Worm (Caenorhabditis elegans): ENCODE measurements around the gene ugt-59.

Gene ugt-59

DNA sequence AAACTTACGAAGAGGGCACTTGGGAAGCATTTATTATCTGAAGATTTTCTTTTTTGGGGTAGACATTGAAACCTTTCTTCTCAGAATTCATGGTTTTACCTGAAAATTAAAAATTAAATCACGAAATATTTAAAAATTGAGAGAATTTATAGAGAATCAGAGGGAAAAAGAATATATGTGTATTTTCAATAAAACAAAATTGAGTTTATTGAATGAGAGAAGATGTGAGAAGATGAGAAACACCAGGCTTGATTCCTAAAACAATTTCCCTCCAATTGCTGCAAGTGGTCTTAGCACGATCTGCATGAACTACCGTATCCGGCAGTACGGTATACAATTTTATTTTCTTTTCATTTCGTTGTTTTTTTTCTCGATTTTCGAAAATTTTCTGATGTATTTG is 3.4 kb upstream of the ugt-59 start, which contains the start of gene R11A8.1:
Gene R11A8.1 (minus strand): TSS at position 101 of the 400 bp plus-strand sequence.
- TF ChIP-seq klf-2 (GFP tag; conservative IDR thresholded peaks at IDR 0.05) (no peak), ztf-23 (GFP tag; IDR thresholded peaks at IDR 0.05) (no peak), ref-1 (GFP tag; conservative IDR thresholded peaks at IDR 0.05) (no peak), tab-1 (GFP tag; IDR thresholded peaks at IDR 0.05) (no peak), T22C8.4 (GFP tag; IDR thresholded peaks at IDR 0.05) (no peak), cog-1 (tag; optimal IDR thresholded peaks at IDR 0.05) (no peak), ztf-29 (GFP tag; IDR thresholded peaks at IDR 0.05) (no peak), flt-1 (GFP tag; IDR thresholded peaks at IDR 0.05) (no peak), med-1 (GFP tag; optimal IDR thresholded peaks at IDR 0.05; ENCODE audit: insufficient read depth) (no peak)

DNA sequence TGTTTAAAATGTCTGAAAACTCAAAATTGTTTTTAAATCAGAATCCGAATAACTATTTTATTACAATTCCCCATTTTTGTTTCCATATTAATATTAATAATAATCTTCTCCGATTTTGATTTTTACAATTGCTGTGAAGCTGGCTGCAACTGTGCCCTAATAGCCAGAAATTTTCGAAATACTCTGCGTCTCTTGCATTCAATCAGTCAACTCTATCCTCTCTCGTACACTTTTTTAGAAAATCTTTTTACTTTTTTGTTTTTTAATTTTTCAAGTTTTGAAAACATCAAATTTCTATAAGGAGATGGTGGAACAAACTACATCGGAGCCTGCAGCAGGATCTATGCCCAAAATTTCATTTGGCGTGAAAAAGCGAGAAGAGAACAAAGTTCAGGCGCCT is 2.6 kb upstream of the ugt-59 start, which contains the start of gene gkow-1:
Gene gkow-1 (plus strand): TSS at position 301 of the 400 bp plus-strand sequence.
- TF ChIP-seq ref-1 (GFP tag; conservative IDR thresholded peaks at IDR 0.05) (no peak), klf-2 (GFP tag; conservative IDR thresholded peaks at IDR 0.05) (no peak), tab-1 (GFP tag; IDR thresholded peaks at IDR 0.05) (no peak), med-1 (GFP tag; optimal IDR thresholded peaks at IDR 0.05; ENCODE audit: insufficient read depth) (no peak), flt-1 (GFP tag; IDR thresholded peaks at IDR 0.05) (no peak), cog-1 (tag; optimal IDR thresholded peaks at IDR 0.05) (no peak), ztf-29 (GFP tag; IDR thresholded peaks at IDR 0.05) (no peak), T22C8.4 (GFP tag; IDR thresholded peaks at IDR 0.05) (no peak), ztf-23 (GFP tag; IDR thresholded peaks at IDR 0.05) (no peak)

DNA sequence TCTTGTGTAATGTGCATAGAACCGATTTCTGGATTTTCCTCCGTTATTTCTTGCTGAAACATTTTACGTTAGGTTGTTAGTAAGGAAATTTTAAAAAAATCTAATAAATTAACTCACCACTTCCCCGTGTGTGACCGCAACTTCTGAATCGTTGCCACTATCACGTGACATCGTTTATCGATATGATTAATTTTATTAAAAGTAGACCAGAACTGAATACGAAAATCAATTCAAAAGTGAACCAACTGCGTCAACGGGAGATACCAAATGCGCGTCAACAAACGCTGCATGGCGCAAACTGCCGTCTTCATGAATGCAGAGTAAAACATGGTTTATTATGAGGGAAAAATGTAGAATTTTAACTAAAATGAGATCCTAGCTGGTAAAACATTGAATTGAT is 5.6 kb downstream of the ugt-59 start, which contains the start of gene sir-2.1:
Gene sir-2.1 (minus strand): TSS at position 212 of the 400 bp plus-strand sequence.
- no peak for TF ChIP-seq tab-1 (GFP tag; IDR thresholded peaks at IDR 0.05)
- no peak for TF ChIP-seq med-1 (GFP tag; optimal IDR thresholded peaks at IDR 0.05; ENCODE audit: insufficient read depth)
- no peak for TF ChIP-seq ztf-23 (GFP tag; IDR thresholded peaks at IDR 0.05)
- no peak for TF ChIP-seq ref-1 (GFP tag; conservative IDR thresholded peaks at IDR 0.05)
- no peak for TF ChIP-seq flt-1 (GFP tag; IDR thresholded peaks at IDR 0.05)
- no peak for TF ChIP-seq cog-1 (tag; optimal IDR thresholded peaks at IDR 0.05)
- TF ChIP-seq klf-2 (GFP tag; conservative IDR thresholded peaks at IDR 0.05) = no peak
- no peak for TF ChIP-seq T22C8.4 (GFP tag; IDR thresholded peaks at IDR 0.05)
- no peak for TF ChIP-seq ztf-29 (GFP tag; IDR thresholded peaks at IDR 0.05)

DNA sequence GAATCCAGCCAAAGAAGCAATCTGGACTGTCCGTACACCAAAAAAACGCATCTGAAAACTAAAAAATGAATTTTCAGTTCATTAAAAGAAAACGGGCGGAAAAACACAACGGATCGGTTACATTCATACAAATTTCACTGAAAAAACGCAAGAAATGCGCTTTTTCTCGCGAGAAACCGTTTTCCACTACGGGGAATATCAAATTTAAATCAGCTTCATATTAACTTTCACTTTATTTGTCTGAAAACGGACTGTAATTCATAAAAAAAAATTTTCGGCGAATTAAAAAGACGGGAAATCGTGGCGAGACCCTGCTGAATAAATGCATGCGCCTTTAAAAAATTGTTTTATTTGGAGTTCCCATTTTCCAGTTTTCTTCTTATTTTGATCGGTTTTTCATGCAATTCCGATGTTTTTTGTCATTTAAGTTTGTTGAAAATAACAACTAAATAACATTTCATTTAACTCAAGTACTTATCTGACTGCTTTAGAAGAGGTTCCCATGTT is 7.4 kb downstream of the ugt-59 start, which contains the start of gene pges-2:
Gene pges-2 (minus strand): TSS at position 51 of the 507 bp plus-strand sequence.
- TF ChIP-seq klf-2 (GFP tag; conservative IDR thresholded peaks at IDR 0.05) = no peak
- TF ChIP-seq T22C8.4 (GFP tag; IDR thresholded peaks at IDR 0.05) = no peak
- TF ChIP-seq med-1 (GFP tag; optimal IDR thresholded peaks at IDR 0.05; ENCODE audit: insufficient read depth) = no peak
- TF ChIP-seq tab-1 (GFP tag; IDR thresholded peaks at IDR 0.05) = no peak
- no peak for TF ChIP-seq flt-1 (GFP tag; IDR thresholded peaks at IDR 0.05)
- TF ChIP-seq cog-1 (tag; optimal IDR thresholded peaks at IDR 0.05) = no peak
- TF ChIP-seq ztf-29 (GFP tag; IDR thresholded peaks at IDR 0.05) = no peak
- no peak for TF ChIP-seq ref-1 (GFP tag; conservative IDR thresholded peaks at IDR 0.05)
- no peak for TF ChIP-seq ztf-23 (GFP tag; IDR thresholded peaks at IDR 0.05)

DNA sequence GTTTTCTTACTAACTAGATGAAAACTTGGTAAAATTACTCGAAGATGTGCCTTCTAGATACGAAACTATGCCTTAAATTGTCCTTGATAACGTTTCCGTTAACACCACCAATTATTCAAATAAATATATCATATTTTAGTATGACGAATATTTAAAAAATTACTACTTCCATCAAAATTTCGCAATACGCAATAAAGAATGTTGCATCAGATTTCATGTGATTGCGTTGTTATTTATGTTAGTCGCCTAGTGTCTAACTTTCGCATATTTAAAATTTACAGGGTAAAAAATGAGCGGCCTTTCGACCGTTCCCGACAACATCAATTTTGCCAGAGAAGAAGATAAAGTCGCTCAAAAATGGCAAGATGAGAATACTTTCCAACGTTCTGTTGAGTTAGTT is 7.9 kb downstream of the ugt-59 start, which contains the start of gene iars-1:
Gene iars-1 (plus strand): TSS at position 276 of the 400 bp plus-strand sequence.
- TF ChIP-seq T22C8.4 (GFP tag; IDR thresholded peaks at IDR 0.05) = no peak
- no peak for TF ChIP-seq ref-1 (GFP tag; conservative IDR thresholded peaks at IDR 0.05)
- no peak for TF ChIP-seq ztf-29 (GFP tag; IDR thresholded peaks at IDR 0.05)
- no peak for TF ChIP-seq klf-2 (GFP tag; conservative IDR thresholded peaks at IDR 0.05)
- TF ChIP-seq tab-1 (GFP tag; IDR thresholded peaks at IDR 0.05) = no peak
- TF ChIP-seq ztf-23 (GFP tag; IDR thresholded peaks at IDR 0.05) = no peak
- no peak for TF ChIP-seq med-1 (GFP tag; optimal IDR thresholded peaks at IDR 0.05; ENCODE audit: insufficient read depth)
- TF ChIP-seq flt-1 (GFP tag; IDR thresholded peaks at IDR 0.05) = no peak
- TF ChIP-seq cog-1 (tag; optimal IDR thresholded peaks at IDR 0.05) = no peak

DNA sequence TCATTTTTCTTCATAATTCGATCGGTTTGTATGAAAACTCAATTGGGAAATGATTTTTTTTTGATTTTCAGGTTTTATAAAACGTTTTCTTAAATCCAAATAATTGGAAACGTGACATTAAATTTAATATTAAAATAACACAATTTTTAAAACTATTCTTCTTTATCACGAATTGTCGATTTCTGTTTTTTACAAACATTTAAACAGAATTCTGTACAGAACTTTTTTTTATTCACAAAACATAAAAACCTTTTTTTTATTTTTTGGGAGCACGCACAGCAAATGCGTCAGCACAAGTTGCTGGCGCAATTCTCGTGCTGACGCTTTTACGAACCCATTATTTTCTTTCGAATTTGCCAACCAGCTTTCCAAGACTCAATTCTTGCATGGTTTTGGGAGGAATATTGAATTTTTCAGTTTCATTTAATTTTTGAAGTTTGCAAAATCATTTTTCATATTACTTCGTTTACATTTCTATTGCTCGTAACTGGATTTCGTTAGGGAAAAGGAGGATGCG is 13.4 kb downstream of the ugt-59 start, which contains the start of gene mpz-5:
Gene mpz-5 (minus strand): TSS at position 51 of the 517 bp plus-strand sequence.
- TF ChIP-seq T22C8.4 (GFP tag; IDR thresholded peaks at IDR 0.05) = no peak
- TF ChIP-seq med-1 (GFP tag; optimal IDR thresholded peaks at IDR 0.05; ENCODE audit: insufficient read depth) = peak; percentile 20
- no peak for TF ChIP-seq tab-1 (GFP tag; IDR thresholded peaks at IDR 0.05)
- no peak for TF ChIP-seq klf-2 (GFP tag; conservative IDR thresholded peaks at IDR 0.05)
- 0 out of 2 replicates have a peak, but pooled peaks have one; percentile 46 for TF ChIP-seq flt-1 (GFP tag; IDR thresholded peaks at IDR 0.05)
- TF ChIP-seq ref-1 (GFP tag; conservative IDR thresholded peaks at IDR 0.05) = no peak
- 0 out of 2 replicates have a peak, but pooled peaks have one; percentile 56 for TF ChIP-seq ztf-23 (GFP tag; IDR thresholded peaks at IDR 0.05)
- TF ChIP-seq cog-1 (tag; optimal IDR thresholded peaks at IDR 0.05) = no peak
- TF ChIP-seq ztf-29 (GFP tag; IDR thresholded peaks at IDR 0.05) = 0 out of 2 replicates have a peak, but pooled peaks have one; percentile 26

DNA sequence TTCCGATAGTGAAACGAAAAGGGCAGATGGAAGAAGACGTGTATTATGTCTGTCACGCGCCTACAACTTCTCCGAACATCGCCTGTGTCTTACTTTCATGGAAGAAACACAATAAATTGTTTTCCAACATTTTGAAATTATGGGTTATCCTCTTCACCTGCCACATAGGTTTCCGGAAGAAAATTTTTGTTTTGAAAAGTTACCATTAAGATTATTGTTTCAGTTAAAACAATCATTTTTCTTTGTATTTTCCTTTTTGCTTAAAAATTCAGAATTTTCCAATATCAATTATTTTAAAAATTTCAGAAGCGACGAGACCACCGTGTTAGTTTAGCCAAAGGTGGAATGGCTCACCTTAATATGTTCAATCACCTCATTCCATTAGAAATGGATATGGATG is 14.2 kb downstream of the ugt-59 start, which contains the start of gene mask-1:
Gene mask-1 (plus strand): TSS at position 301 of the 400 bp plus-strand sequence.
- TF ChIP-seq klf-2 (GFP tag; conservative IDR thresholded peaks at IDR 0.05) (no peak), cog-1 (tag; optimal IDR thresholded peaks at IDR 0.05) (no peak), T22C8.4 (GFP tag; IDR thresholded peaks at IDR 0.05) (no peak), flt-1 (GFP tag; IDR thresholded peaks at IDR 0.05) (no peak), ztf-23 (GFP tag; IDR thresholded peaks at IDR 0.05) (no peak)

DNA sequence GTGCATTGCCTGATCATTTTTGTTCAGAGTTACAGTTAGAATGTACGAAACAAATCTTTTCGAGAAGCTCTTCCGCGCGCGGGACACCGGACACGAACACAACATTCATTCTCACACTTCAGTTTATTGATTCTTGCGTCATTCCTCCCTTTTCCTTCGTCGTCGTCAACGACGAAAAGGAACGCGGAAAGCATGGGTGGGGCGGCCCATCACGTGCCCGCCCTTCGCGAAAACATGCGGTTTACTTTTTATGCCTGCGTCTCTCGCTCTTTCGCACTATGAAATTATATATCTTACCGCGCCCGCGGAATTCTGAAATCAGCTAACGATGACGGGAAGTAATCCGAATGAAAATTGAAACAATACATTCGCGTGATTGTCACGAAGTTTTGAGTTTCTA is 20.2 kb downstream of the ugt-59 start:
- 0 out of 2 replicates have a peak, but pooled peaks have one; percentile 26 for TF ChIP-seq T22C8.4 (GFP tag; IDR thresholded peaks at IDR 0.05)
- TF ChIP-seq ref-1 (GFP tag; conservative IDR thresholded peaks at IDR 0.05) = no peak
- TF ChIP-seq cog-1 (tag; optimal IDR thresholded peaks at IDR 0.05) = peak; percentile 13

DNA sequence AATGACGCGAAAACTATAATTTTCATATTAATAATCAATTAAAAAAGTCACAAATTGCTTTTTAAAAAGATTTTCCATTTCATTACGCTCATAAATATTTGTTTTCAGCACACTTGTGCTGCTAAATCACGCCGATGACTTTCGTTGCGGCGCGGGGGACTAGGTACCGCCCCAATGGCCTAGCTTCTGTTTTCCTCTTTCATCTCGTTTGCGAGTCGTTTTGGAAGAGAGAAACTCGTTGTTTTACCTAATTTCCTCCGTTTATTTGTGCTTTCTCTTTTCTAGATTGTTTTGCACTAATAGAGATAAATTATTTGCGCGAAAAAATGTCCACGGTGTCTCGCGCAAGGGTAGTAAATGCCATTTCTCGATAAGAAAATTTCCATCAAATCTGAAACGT is 20.6 kb downstream of the ugt-59 start:
- TF ChIP-seq flt-1 (GFP tag; IDR thresholded peaks at IDR 0.05) = no peak
- TF ChIP-seq T22C8.4 (GFP tag; IDR thresholded peaks at IDR 0.05) = no peak
- TF ChIP-seq tab-1 (GFP tag; IDR thresholded peaks at IDR 0.05) = no peak
- no peak for TF ChIP-seq cog-1 (tag; optimal IDR thresholded peaks at IDR 0.05)
- TF ChIP-seq ztf-29 (GFP tag; IDR thresholded peaks at IDR 0.05) = no peak
- no peak for TF ChIP-seq klf-2 (GFP tag; conservative IDR thresholded peaks at IDR 0.05)
- no peak for TF ChIP-seq med-1 (GFP tag; optimal IDR thresholded peaks at IDR 0.05; ENCODE audit: insufficient read depth)
- TF ChIP-seq ref-1 (GFP tag; conservative IDR thresholded peaks at IDR 0.05) = no peak
- TF ChIP-seq ztf-23 (GFP tag; IDR thresholded peaks at IDR 0.05) = no peak
